Fruit fly (Drosophila melanogaster): ENCODE measurements around the gene tin.
A peak's percentile ranks its signal among the peaks of the same experiment; 100 is the strongest.

tin gene

dm6 chr3R:21349039-21349781, 29.6 kb upstream of the tin start, which contains the start of gene aus:
Gene aus (minus strand): TSS chr3R:21349601.
- TF ChIP-seq CG31627 (GFP tag; optimal IDR thresholded peaks at IDR 0.05) (no peak), achi (GFP tag; optimal IDR thresholded peaks at IDR 0.05) (no peak), Eip75B (GFP tag; optimal IDR thresholded peaks at IDR 0.05) (no peak), Sox102F (GFP tag; optimal IDR thresholded peaks at IDR 0.05) (no peak), svp (GFP tag) (no peak), Ets21C (GFP tag; optimal IDR thresholded peaks at IDR 0.05) (no peak), fkh (GFP tag; optimal IDR thresholded peaks at IDR 0.05) (peak; percentile 64), CG1621 (tag; optimal IDR thresholded peaks at IDR 0.05) (no peak), CG3032 (tag; optimal IDR thresholded peaks at IDR 0.05) (no peak), lz (GFP tag; optimal IDR thresholded peaks at IDR 0.05) (no peak), ss (GFP tag; optimal IDR thresholded peaks at IDR 0.05) (no peak), CG8119 (GFP tag; IDR thresholded peaks at IDR 0.05) (no peak), Hr39 (GFP tag; optimal IDR thresholded peaks at IDR 0.05) (no peak), CG32006 (GFP tag; optimal IDR thresholded peaks at IDR 0.05) (no peak), Sox14 (GFP tag; optimal IDR thresholded peaks at IDR 0.05) (peak; percentile 32), CG16779 (tag; optimal IDR thresholded peaks at IDR 0.05) (no peak), eg (GFP tag; IDR thresholded peaks at IDR 0.05) (no peak), fd59A (GFP tag; optimal IDR thresholded peaks at IDR 0.05) (no peak), CG6854 (GFP tag; optimal IDR thresholded peaks at IDR 0.05) (peak; percentile 23), spab (GFP tag; optimal IDR thresholded peaks at IDR 0.05) (no peak), CG6808 (GFP tag; optimal IDR thresholded peaks at IDR 0.05) (peak; percentile 22), Ets96B (tag; optimal IDR thresholded peaks at IDR 0.05) (peak; percentile 2), CG11902 (GFP tag; optimal IDR thresholded peaks at IDR 0.05) (no peak), CG7368 (GFP tag; optimal IDR thresholded peaks at IDR 0.05) (no peak), Sox15 (GFP tag; optimal IDR thresholded peaks at IDR 0.05) (no peak), vri (GFP tag; optimal IDR thresholded peaks at IDR 0.05) (no peak), salr (GFP tag; optimal IDR thresholded peaks at IDR 0.05) (no peak), Blimp-1 (GFP tag; optimal IDR thresholded peaks at IDR 0.05) (no peak), dac (GFP tag; optimal IDR thresholded peaks at IDR 0.05) (no peak), CG10631 (GFP tag; optimal IDR thresholded peaks at IDR 0.05) (no peak), CG6792 (GFP tag; optimal IDR thresholded peaks at IDR 0.05) (no peak), Eip78C (GFP tag) (peak; percentile 65), CG10669 (GFP tag; optimal IDR thresholded peaks at IDR 0.05) (no peak), Smox (GFP tag; optimal IDR thresholded peaks at IDR 0.05) (no peak), CG3919 (GFP tag; optimal IDR thresholded peaks at IDR 0.05) (no peak), CG11762 (GFP tag; optimal IDR thresholded peaks at IDR 0.05; ENCODE audit: insufficient read depth) (no peak), CG6276 (GFP tag; optimal IDR thresholded peaks at IDR 0.05) (no peak), net (GFP tag; optimal IDR thresholded peaks at IDR 0.05) (peak; percentile 46), Eip93F (GFP tag; optimal IDR thresholded peaks at IDR 0.05) (no peak), CG6163 (GFP tag; IDR thresholded peaks at IDR 0.05) (no peak), Gug (GFP tag; IDR thresholded peaks at IDR 0.05) (no peak), acj6 (GFP tag; optimal IDR thresholded peaks at IDR 0.05) (no peak), CG9139 (GFP tag; optimal IDR thresholded peaks at IDR 0.05) (peak; percentile 34), cyc (GFP tag; optimal IDR thresholded peaks at IDR 0.05) (no peak), Hr4 (GFP tag; optimal IDR thresholded peaks at IDR 0.05) (no peak), esn (GFP tag; optimal IDR thresholded peaks at IDR 0.05) (no peak), OdsH (GFP tag; optimal IDR thresholded peaks at IDR 0.05) (no peak), Lpt (GFP tag; optimal IDR thresholded peaks at IDR 0.05) (no peak), pdm3 (GFP tag; optimal IDR thresholded peaks at IDR 0.05) (no peak), CG15336 (GFP tag; IDR thresholded peaks at IDR 0.05) (no peak), CG34406 (GFP tag; optimal IDR thresholded peaks at IDR 0.05) (no peak), CG11294 (GFP tag; IDR thresholded peaks at IDR 0.05) (no peak)
